Worm (Caenorhabditis elegans) whole organism, late embryonic: ENCODE results near the gene col-40.

Experiments used
- elt-4 ChIP-seq: sonication (generic microtip); optimal IDR thresholded peaks from 2 replicates; lab custom pipeline; 2016; ENCODE audit warnings: missing genetic modification characterization, missing compliant biosample characterization
- ets-4 ChIP-seq: sonication (generic microtip); optimal IDR thresholded peaks from 2 replicates; lab custom pipeline; 2016; ENCODE audit warnings: missing genetic modification characterization, missing compliant biosample characterization
- fkh-10 ChIP-seq: fragments of 150-350 bp; optimal IDR thresholded peaks from 2 replicates; lab custom pipeline; 2014; ENCODE audit warnings: missing biosample characterization, missing genetic modification reagents, missing genetic modification characterization
- gmeb-2 ChIP-seq: sonication (generic microtip); optimal IDR thresholded peaks from 2 replicates; lab custom pipeline; 2016; ENCODE audit warnings: missing genetic modification characterization, inconsistent platforms, missing compliant biosample characterization

DNA sequence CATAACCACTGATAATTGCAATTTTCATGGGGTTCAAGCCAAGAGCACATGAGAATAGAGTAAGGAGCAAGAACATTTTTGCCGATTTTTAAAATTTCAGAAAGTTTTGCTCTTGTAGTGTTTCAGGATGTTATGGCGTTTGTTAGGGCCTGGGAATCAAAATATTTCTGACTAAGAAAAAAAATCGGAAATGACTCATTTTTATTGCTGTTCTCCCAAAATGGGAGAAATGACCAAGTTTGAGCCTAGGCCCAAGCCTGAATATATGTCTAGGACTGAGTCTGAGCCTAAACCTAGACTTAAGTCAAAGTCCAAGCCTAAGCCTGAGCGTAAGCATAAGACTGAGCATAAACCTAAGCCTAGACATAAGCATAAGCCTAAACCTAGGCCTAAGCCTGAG lies 2.4 kb downstream of the col-40 start, which contains the start of gene T13B5.9:
- TF ChIP-seq elt-4 (tag; lab: Kevin White, UChicago) (no peak), ets-4 (tag; lab: Kevin White, UChicago) (no peak), fkh-10 (GFP tag; lab: Kevin White, UChicago) (no peak), gmeb-2 (tag; lab: Kevin White, UChicago) (no peak)
